Worm (Caenorhabditis elegans) whole organism, young adult: Measurements from ENCODE around the gene K12H6.10.
A peak's percentile ranks its signal among the peaks of the same experiment; 100 is the strongest.

Experiments used
- C17E4.6 ChIP-seq: fragments of 200-800 bp; sonication (Bioruptor generic); IDR thresholded peaks from 2 replicates; pipeline ENCODE4 v1.3.6; 2022; ENCODE audit warnings: missing genetic modification reagents, missing genetic modification characterization, missing compliant biosample characterization
- F23B12.7 ChIP-seq: sonication (generic microtip); optimal IDR thresholded peaks from 2 replicates; lab custom pipeline; 2017; ENCODE audit warnings: missing genetic modification characterization, mild to moderate bottlenecking, missing compliant biosample characterization, antibody characterized with exemption, moderate library complexity; ENCODE audit not compliant: insufficient read depth
- F37B4.10 ChIP-seq: fragments of 200-800 bp; sonication (Bioruptor generic); IDR thresholded peaks from 2 replicates; pipeline ENCODE4 v1.3.6; 2022; ENCODE audit warnings: missing genetic modification characterization, missing compliant biosample characterization
- F39B2.1 ChIP-seq: fragments of 200-800 bp; sonication (Bioruptor generic); IDR thresholded peaks from 2 replicates; pipeline ENCODE4 v1.3.6; 2022; ENCODE audit warnings: missing genetic modification reagents, missing genetic modification characterization, missing compliant biosample characterization
- F49E8.2 ChIP-seq: sonication (generic microtip); optimal IDR thresholded peaks from 3 replicates; lab custom pipeline; 2017; ENCODE audit warnings: missing genetic modification characterization, mild to moderate bottlenecking, missing compliant biosample characterization, antibody characterized with exemption, moderate library complexity; ENCODE audit not compliant: insufficient read depth
- F57C9.4 ChIP-seq: sonication (generic microtip); optimal IDR thresholded peaks from 2 replicates; lab custom pipeline; 2017; ENCODE audit warnings: mild to moderate bottlenecking, missing genetic modification characterization, missing compliant biosample characterization
- K11D2.4 ChIP-seq: fragments of 200-800 bp; sonication (Bioruptor generic); IDR thresholded peaks from 2 replicates; pipeline ENCODE4 v1.3.6; 2022; ENCODE audit warnings: missing genetic modification reagents, missing genetic modification characterization, missing compliant biosample characterization
- K12H6.12 ChIP-seq: fragments of 200-800 bp; sonication (Bioruptor generic); optimal IDR thresholded peaks from 2 replicates; lab custom pipeline; 2018; ENCODE audit warnings: mild to moderate bottlenecking, missing genetic modification characterization, missing compliant biosample characterization
- T07F8.4 ChIP-seq: sonication (generic microtip); optimal IDR thresholded peaks from 2 replicates; lab custom pipeline; 2016; ENCODE audit warnings: mild to moderate bottlenecking, missing genetic modification characterization, moderate library complexity, missing compliant biosample characterization
- Y67H2A.10 ChIP-seq: fragments of 200-800 bp; sonication (Bioruptor generic); conservative IDR thresholded peaks from 2 replicates; pipeline ENCODE4 v1.3.6; 2022; ENCODE audit warnings: missing genetic modification reagents, missing genetic modification characterization, missing compliant biosample characterization
- ama-1 ChIP-seq, 3 experiments: fragments of 150-350 bp in 1 of 3; sonication (generic microtip) in 2 of 3; optimal IDR thresholded peaks; 2 replicates each; lab custom pipeline; 2014 to 2018; ENCODE audit warnings: missing biosample characterization in 2 of 3, missing genetic modification characterization in 2 of 3, missing genetic modification reagents in 2 of 3
- aptf-2 ChIP-seq: fragments of 200-800 bp; sonication (Bioruptor generic); conservative IDR thresholded peaks from 2 replicates; pipeline ENCODE4 v1.3.6; 2022; ENCODE audit warnings: missing genetic modification reagents, missing genetic modification characterization, missing compliant biosample characterization
- attf-5 ChIP-seq: fragments of 200-800 bp; sonication (Bioruptor generic); optimal IDR thresholded peaks from 2 replicates; lab custom pipeline; 2018; ENCODE audit warnings: mild to moderate bottlenecking, missing genetic modification characterization, missing compliant biosample characterization
- bed-2 ChIP-seq: fragments of 200-800 bp; sonication (Bioruptor generic); IDR thresholded peaks from 2 replicates; pipeline ENCODE4 v1.3.6; 2022; ENCODE audit warnings: missing genetic modification reagents, missing genetic modification characterization, missing compliant biosample characterization
- ceh-100 ChIP-seq: fragments of 200-800 bp; sonication (Bioruptor generic); IDR thresholded peaks from 2 replicates; pipeline ENCODE4 v1.3.6; 2022; ENCODE audit warnings: missing genetic modification reagents, missing genetic modification characterization, missing compliant biosample characterization
- ceh-27 ChIP-seq: fragments of 200-800 bp; sonication (Bioruptor generic); optimal IDR thresholded peaks from 2 replicates; lab custom pipeline; 2018; ENCODE audit warnings: mild to moderate bottlenecking, missing genetic modification characterization, moderate library complexity, missing compliant biosample characterization
- ceh-91 ChIP-seq: fragments of 200-800 bp; sonication (Bioruptor generic); IDR thresholded peaks from 2 replicates; pipeline ENCODE4 v1.3.6; 2022; ENCODE audit warnings: missing genetic modification reagents, missing genetic modification characterization, missing compliant biosample characterization
- die-1 ChIP-seq: sonication (generic microtip); optimal IDR thresholded peaks from 2 replicates; lab custom pipeline; 2016; ENCODE audit warnings: missing genotype, mild to moderate bottlenecking, missing genetic modification characterization, missing compliant biosample characterization
- egl-18 ChIP-seq: fragments of 200-800 bp; sonication (Bioruptor generic); IDR thresholded peaks from 2 replicates; pipeline ENCODE4 v1.3.6; 2022; ENCODE audit warnings: missing genetic modification reagents, missing genetic modification characterization, missing compliant biosample characterization
- egl-44 ChIP-seq: fragments of 200-800 bp; sonication (Bioruptor generic); IDR thresholded peaks from 2 replicates; pipeline ENCODE4 v1.3.6; 2022; ENCODE audit warnings: missing genetic modification reagents, missing genetic modification characterization, missing compliant biosample characterization
- ets-4 ChIP-seq: fragments of 200-800 bp; sonication (Bioruptor generic); optimal IDR thresholded peaks from 2 replicates; lab custom pipeline; 2018; ENCODE audit warnings: mild to moderate bottlenecking, missing genetic modification characterization, missing compliant biosample characterization
- gei-17 ChIP-seq: fragments of 200-800 bp; sonication (Bioruptor generic); optimal IDR thresholded peaks from 2 replicates; lab custom pipeline; 2018; ENCODE audit warnings: mild to moderate bottlenecking, missing genetic modification characterization, missing compliant biosample characterization
- hlh-26 ChIP-seq: fragments of 200-800 bp; sonication (Bioruptor generic); conservative IDR thresholded peaks from 2 replicates; pipeline ENCODE4 v1.3.6; 2022; ENCODE audit warnings: missing genetic modification reagents, missing genetic modification characterization, missing compliant biosample characterization
- hmg-1.2 ChIP-seq: fragments of 200-800 bp; sonication (Bioruptor generic); IDR thresholded peaks from 2 replicates; pipeline ENCODE4 v1.3.6; 2022; ENCODE audit warnings: missing genetic modification reagents, missing genetic modification characterization, missing compliant biosample characterization
- hmg-20 ChIP-seq: fragments of 200-800 bp; sonication (Bioruptor generic); IDR thresholded peaks from 2 replicates; pipeline ENCODE4 v1.3.6; 2022; ENCODE audit warnings: missing genetic modification reagents, missing genetic modification characterization, missing compliant biosample characterization
- hsf-1 ChIP-seq: fragments of 200-800 bp; sonication (Bioruptor generic); IDR thresholded peaks from 2 replicates; pipeline ENCODE4 v1.3.6; 2022; ENCODE audit warnings: missing genetic modification reagents, missing genetic modification characterization, missing compliant biosample characterization
- lin-54 ChIP-seq: fragments of 200-800 bp; sonication (Bioruptor generic); optimal IDR thresholded peaks from 2 replicates; lab custom pipeline; 2018; ENCODE audit warnings: mild to moderate bottlenecking, missing genetic modification characterization, missing compliant biosample characterization
- madf-8 ChIP-seq: fragments of 200-800 bp; sonication (Bioruptor generic); conservative IDR thresholded peaks from 2 replicates; pipeline ENCODE4 v1.3.6; 2022; ENCODE audit warnings: missing genetic modification reagents, missing genetic modification characterization, missing compliant biosample characterization
- mcd-1 ChIP-seq: fragments of 200-800 bp; sonication (Bioruptor generic); IDR thresholded peaks from 2 replicates; pipeline ENCODE4 v1.3.6; 2022; ENCODE audit warnings: missing genetic modification reagents, missing genetic modification characterization, missing compliant biosample characterization
- nhr-27 ChIP-seq: fragments of 200-800 bp; sonication (Bioruptor generic); optimal IDR thresholded peaks from 2 replicates; lab custom pipeline; 2018; ENCODE audit warnings: mild to moderate bottlenecking, missing genetic modification characterization, moderate library complexity, missing compliant biosample characterization
- nhr-80 ChIP-seq: sonication (generic microtip); optimal IDR thresholded peaks from 2 replicates; lab custom pipeline; 2016; ENCODE audit warnings: missing genetic modification characterization, missing compliant biosample characterization
- pbrm-1 ChIP-seq: fragments of 200-800 bp; sonication (Bioruptor generic); IDR thresholded peaks from 2 replicates; pipeline ENCODE4 v1.3.6; 2022; ENCODE audit warnings: missing genetic modification reagents, missing genetic modification characterization, missing compliant biosample characterization
- rcor-1 ChIP-seq: fragments of 200-800 bp; sonication (Bioruptor generic); IDR thresholded peaks from 2 replicates; pipeline ENCODE4 v1.3.6; 2022; ENCODE audit warnings: missing genetic modification reagents, missing genetic modification characterization, missing compliant biosample characterization
- sdz-38 ChIP-seq: sonication (generic microtip); optimal IDR thresholded peaks from 2 replicates; lab custom pipeline; 2016; ENCODE audit warnings: missing genotype, missing genetic modification characterization, missing compliant biosample characterization
- sea-2 ChIP-seq: fragments of 200-800 bp; sonication (Bioruptor generic); IDR thresholded peaks from 2 replicates; pipeline ENCODE4 v1.3.6; 2022; ENCODE audit warnings: missing genetic modification characterization, missing compliant biosample characterization
- snpc-1.3 ChIP-seq: sonication (generic microtip); optimal IDR thresholded peaks from 2 replicates; lab custom pipeline; 2017; ENCODE audit warnings: missing genetic modification characterization, mild to moderate bottlenecking, missing compliant biosample characterization, antibody characterized with exemption, moderate library complexity, missing genotype, missing genetic modification reagents; ENCODE audit not compliant: insufficient read depth
- snpc-4 ChIP-seq, 5 experiments: fragments of 150-350 bp in 1 of 5; sonication (generic microtip) in 4 of 5; optimal IDR thresholded peaks; 2 replicates each; lab custom pipeline; 2014 to 2018; ENCODE audit warnings: missing genetic modification characterization in 5 of 5, missing biosample characterization in 3 of 5, antibody characterized with exemption in 2 of 5, mild to moderate bottlenecking in 2 of 5, missing compliant biosample characterization in 2 of 5, missing genotype in 2 of 5, moderate library complexity in 2 of 5, missing genetic modification reagents in 1 of 5
- sptf-2 ChIP-seq: fragments of 200-800 bp; sonication (Bioruptor generic); optimal IDR thresholded peaks from 2 replicates; lab custom pipeline; 2018; ENCODE audit warnings: mild to moderate bottlenecking, missing genetic modification characterization, missing compliant biosample characterization
- tbp1 ChIP-seq: fragments of 200-800 bp; sonication (Bioruptor generic); optimal IDR thresholded peaks from 2 replicates; lab custom pipeline; 2018; ENCODE audit warnings: mild to moderate bottlenecking, missing genetic modification characterization, missing compliant biosample characterization
- xnd-1 ChIP-seq: sonication (generic microtip); optimal IDR thresholded peaks from 2 replicates; lab custom pipeline; 2016; ENCODE audit warnings: missing genotype, missing genetic modification reagents, missing genetic modification characterization, missing compliant biosample characterization
- zfh-2 ChIP-seq: fragments of 200-800 bp; sonication (Bioruptor generic); conservative IDR thresholded peaks from 2 replicates; pipeline ENCODE4 v1.3.6; 2022; ENCODE audit warnings: missing genetic modification reagents, missing genetic modification characterization, missing compliant biosample characterization
- ztf-18 ChIP-seq: sonication (generic microtip); optimal IDR thresholded peaks from 2 replicates; lab custom pipeline; 2016; ENCODE audit warnings: missing genotype, mild to moderate bottlenecking, missing genetic modification characterization, missing compliant biosample characterization
- ztf-25 ChIP-seq: fragments of 200-800 bp; sonication (Bioruptor generic); IDR thresholded peaks from 2 replicates; pipeline ENCODE4 v1.3.6; 2022; ENCODE audit warnings: missing genetic modification reagents, missing genetic modification characterization, missing compliant biosample characterization
- ztf-3 ChIP-seq: fragments of 200-800 bp; sonication (Bioruptor generic); optimal IDR thresholded peaks from 2 replicates; lab custom pipeline; 2018; ENCODE audit warnings: mild to moderate bottlenecking, missing genetic modification characterization, missing compliant biosample characterization

Gene K12H6.10

ce11 chrII:2805566-2805965 is 17.1 kb upstream of the K12H6.10 start:
- TF ChIP-seq ama-1 (optimal IDR thresholded peaks at IDR 0.05; lab: Kevin White, UChicago) (no peak), ama-1 (GFP tag; optimal IDR thresholded peaks at IDR 0.05; lab: Kevin White, UChicago) (no peak), egl-18 (GFP tag; lab: Robert Waterston, UW) (no peak), C17E4.6 (GFP tag; lab: Robert Waterston, UW) (no peak), nhr-27 (tag; lab: Kevin White, UChicago) (no peak), ztf-3 (no peak), ceh-91 (no peak), F57C9.4 (no peak)
- TF ChIP-seq, all 124 proteins: peak for 0

- no peak for TF ChIP-seq attf-5 (GFP tag; lab: Kevin White, UChicago)
- TF ChIP-seq F39B2.1 = no peak
- TF ChIP-seq zfh-2 (GFP tag; lab: Robert Waterston, UW) = 0 out of 2 replicates have a peak, but pooled peaks have one; percentile 43
- peak; percentile 80 for TF ChIP-seq hmg-1.2 (GFP tag; lab: Robert Waterston, UW)
Measured at ce11 chrII:2807674-2808206, 14.9 kb upstream of the K12H6.10 start, which contains the start of gene K12H6.12. K12H6.12 (plus strand) TSS chrII:2808156.

ce11 chrII:2815017-2815416 is 7.7 kb upstream of the K12H6.10 start:
- TF ChIP-seq madf-8 (GFP tag; lab: Robert Waterston, UW) (peak; percentile 48; the same call in 1 of the 2 replicates), rcor-1 (GFP tag; lab: Robert Waterston, UW) (no peak), attf-5 (GFP tag; lab: Kevin White, UChicago) (no peak), C17E4.6 (GFP tag; lab: Robert Waterston, UW) (no peak), ceh-27 (GFP tag; lab: Kevin White, UChicago) (no peak), F23B12.7 (tag; lab: Kevin White, UChicago) (no peak), ztf-25 (no peak), tbp1 (no peak), pbrm-1 (GFP tag; lab: Robert Waterston, UW) (no peak), egl-18 (GFP tag; lab: Robert Waterston, UW) (no peak), F49E8.2 (no peak), die-1 (tag; lab: Kevin White, UChicago) (no peak), mcd-1 (GFP tag; lab: Robert Waterston, UW) (0 out of 2 replicates have a peak, but pooled peaks have one; percentile 14), hlh-26 (no peak), sea-2 (GFP tag; lab: Robert Waterston, UW) (no peak), K11D2.4 (GFP tag; lab: Robert Waterston, UW) (no peak), sptf-2 (GFP tag; lab: Kevin White, UChicago) (no peak), F37B4.10 (GFP tag; lab: Robert Waterston, UW) (no peak), ceh-100 (GFP tag; lab: Robert Waterston, UW) (no peak), egl-44 (no peak), bed-2 (GFP tag; lab: Robert Waterston, UW) (no peak), T07F8.4 (tag; lab: Kevin White, UChicago) (no peak), aptf-2 (no peak), ets-4 (GFP tag; lab: Kevin White, UChicago) (no peak), snpc-1.3 (tag; lab: Kevin White, UChicago) (peak; percentile 28), sdz-38 (tag; lab: Kevin White, UChicago) (no peak), hsf-1 (GFP tag; lab: Robert Waterston, UW) (no peak), nhr-80 (tag; lab: Kevin White, UChicago) (no peak), lin-54 (no peak), ztf-18 (tag; lab: Kevin White, UChicago) (no peak), gei-17 (GFP tag; lab: Kevin White, UChicago) (no peak), K12H6.12 (tag; lab: Kevin White, UChicago) (no peak), snpc-4 (GFP tag; optimal IDR thresholded peaks at IDR 0.05; lab: Kevin White, UChicago) (no peak), snpc-4 (tag; optimal IDR thresholded peaks at IDR 0.05; lab: Kevin White, UChicago) (no peak), Y67H2A.10 (GFP tag; lab: Robert Waterston, UW) (no peak), xnd-1 (tag; lab: Kevin White, UChicago) (peak; percentile 85), hmg-20 (GFP tag; lab: Robert Waterston, UW) (no peak)
